4 fruit fly cellular contexts compared by ENCODE assay signal in genomic region chr3L:19100188-19100587, dm6.
TF ChIP-seq lines count a peak whose summit lies in the region.

Gene Gem2, minus strand, starts transcription at chr3L:19100363.

- no peak for TF ChIP-seq CTCF in whole organism, embryonic (GFP tag; optimal IDR thresholded peaks at IDR 0.05; lab: Kevin White, UChicago)

TF ChIP-seq in whole organism, adult, 20 proteins besides CTCF, POLR2A, EP300 and RAD21:
- TF ChIP-seq ovo (GFP tag; optimal IDR thresholded peaks at IDR 0.05; lab: Kevin White, UChicago): peak; percentile 69
- no peak for TF ChIP-seq Clk (GFP tag; optimal IDR thresholded peaks at IDR 0.05; lab: Kevin White, UChicago)
- TF ChIP-seq CG14711 (tag; optimal IDR thresholded peaks at IDR 0.05; lab: Kevin White, UChicago): peak; percentile 90

TF ChIP-seq in whole organism, embryonic, 481 proteins besides CTCF, POLR2A, EP300 and RAD21 (continues in another document):
- TF ChIP-seq Ets65A (GFP tag; lab: Kevin White, UChicago) (no peak), jigr1 (GFP tag; IDR thresholded peaks at IDR 0.05; lab: Robert Waterston, UW) (no peak), gsb-n (tag; optimal IDR thresholded peaks at IDR 0.05; lab: Kevin White, UChicago) (no peak), CG6791 (GFP tag; IDR thresholded peaks at IDR 0.05; lab: Robert Waterston, UW; ENCODE audit: partially characterized antibody) (0 out of 3 replicates have a peak, but pooled peaks have one; percentile 21), Dll (GFP tag; IDR thresholded peaks at IDR 0.05; lab: Robert Waterston, UW; ENCODE audit: partially characterized antibody) (no peak), Lhr (GFP tag; optimal IDR thresholded peaks at IDR 0.05; lab: Kevin White, UChicago) (peak; percentile 55), CoRest (tag; optimal IDR thresholded peaks at IDR 0.05; lab: Kevin White, UChicago) (peak; percentile 41), jing (GFP tag; optimal IDR thresholded peaks at IDR 0.05; lab: Kevin White, UChicago) (no peak), dati (GFP tag; IDR thresholded peaks at IDR 0.05; lab: Robert Waterston, UW) (no peak), CG6683 (GFP tag; optimal IDR thresholded peaks at IDR 0.05; lab: Kevin White, UChicago) (no peak), Opbp (GFP tag; IDR thresholded peaks at IDR 0.05; lab: Robert Waterston, UW; ENCODE audit: partially characterized antibody) (peak; percentile 20; the same call in 1 of the 3 replicates), HLHmδ (GFP tag; optimal IDR thresholded peaks at IDR 0.05; lab: Kevin White, UChicago) (no peak), CG32532 (GFP tag; IDR thresholded peaks at IDR 0.05; lab: Robert Waterston, UW) (no peak), Atf3 (GFP tag; optimal IDR thresholded peaks at IDR 0.05; lab: Kevin White, UChicago) (no peak), Bgb (GFP tag; IDR thresholded peaks at IDR 0.05; lab: Robert Waterston, UW; ENCODE audit: partially characterized antibody) (peak; percentile 40), chinmo (GFP tag; IDR thresholded peaks at IDR 0.05; lab: Robert Waterston, UW; ENCODE audit: partially characterized antibody) (no peak), her (GFP tag; optimal IDR thresholded peaks at IDR 0.05; lab: Kevin White, UChicago) (no peak), trh (GFP tag; optimal IDR thresholded peaks at IDR 0.05; lab: Kevin White, UChicago) (no peak), fd3F (GFP tag; optimal IDR thresholded peaks at IDR 0.05; lab: Kevin White, UChicago) (no peak), Ptx1 (GFP tag; IDR thresholded peaks at IDR 0.05; lab: Robert Waterston, UW) (no peak), HLH3B (GFP tag; IDR thresholded peaks at IDR 0.05; lab: Robert Waterston, UW) (no peak), Nf-YC (tag; optimal IDR thresholded peaks at IDR 0.05; lab: Kevin White, UChicago) (no peak), B-H1 (GFP tag; IDR thresholded peaks at IDR 0.05; lab: Robert Waterston, UW) (no peak), Dref (GFP tag; IDR thresholded peaks at IDR 0.05; lab: Robert Waterston, UW) (no peak), D19B (GFP tag; optimal IDR thresholded peaks at IDR 0.05; lab: Kevin White, UChicago) (no peak), Stat92E (GFP tag; optimal IDR thresholded peaks at IDR 0.05; lab: Kevin White, UChicago) (no peak), sc (optimal IDR thresholded peaks at IDR 0.05; lab: Kevin White, UChicago) (no peak), sc (GFP tag; optimal IDR thresholded peaks at IDR 0.05; lab: Kevin White, UChicago) (no peak), HmgZ (tag; optimal IDR thresholded peaks at IDR 0.05; lab: Kevin White, UChicago) (peak; percentile 41), CG33557 (GFP tag; optimal IDR thresholded peaks at IDR 0.05; lab: Kevin White, UChicago) (no peak)

TF ChIP-seq in whole organism, prepupa, 60 proteins besides CTCF, POLR2A, EP300 and RAD21:
- TF ChIP-seq Eip78C (GFP tag; lab: Kevin White, UChicago) (peak; percentile 66), eg (GFP tag; IDR thresholded peaks at IDR 0.05; lab: Robert Waterston, UW) (no peak)

TF ChIP-seq in whole organism, pupa, 21 proteins besides CTCF, POLR2A, EP300 and RAD21:
- TF ChIP-seq CG8301 (tag; optimal IDR thresholded peaks at IDR 0.05; lab: Kevin White, UChicago): no peak
- peak; percentile 88 for TF ChIP-seq D1 (tag; optimal IDR thresholded peaks at IDR 0.05; lab: Kevin White, UChicago)
